Fruit fly (Drosophila melanogaster) whole organism, embryonic: ENCODE measurements around the gene Gdi.

Source experiments
- BEAF-32 ChIP-seq: fragments of 200-800 bp; sonication (Bioruptor generic); optimal IDR thresholded peaks from 3 replicates; lab custom pipeline; 2017; ENCODE audit warnings: missing biosample characterization, missing genetic modification characterization, mild to moderate bottlenecking, moderate library complexity, missing genetic modification reagents
- CG10431 ChIP-seq: fragments of 200-800 bp; sonication (Bioruptor generic); optimal IDR thresholded peaks from 3 replicates; lab custom pipeline; 2018; ENCODE audit warnings: missing biosample characterization, mild to moderate bottlenecking, missing genetic modification characterization
- CG12155 ChIP-seq: fragments of 200-800 bp; sonication (Bioruptor generic); optimal IDR thresholded peaks from 3 replicates; lab custom pipeline; 2016; ENCODE audit warnings: missing biosample characterization, missing genetic modification characterization
- CG13287 ChIP-seq: fragments of 200-800 bp; sonication (Bioruptor generic); IDR thresholded peaks from 2 replicates; pipeline ENCODE4 v1.3.6; 2022; ENCODE audit warnings: missing biosample characterization, missing genetic modification characterization; ENCODE audit not compliant: partially characterized antibody
- CG1603 ChIP-seq: fragments of 200-800 bp; sonication (Bioruptor generic); optimal IDR thresholded peaks from 2 replicates; lab custom pipeline; 2019; ENCODE audit warnings: missing biosample characterization, mild to moderate bottlenecking, missing genetic modification characterization, moderate library complexity
- CG16813 ChIP-seq: fragments of 200-800 bp; sonication (Bioruptor generic); IDR thresholded peaks from 3 replicates; pipeline ENCODE4 v1.3.6; 2022; ENCODE audit warnings: missing biosample characterization, missing genetic modification characterization; ENCODE audit not compliant: partially characterized antibody
- CG17829 ChIP-seq: fragments of 200-800 bp; optimal IDR thresholded peaks from 2 replicates; lab custom pipeline; 2019; ENCODE audit warnings: missing biosample characterization, mild to moderate bottlenecking, missing genetic modification characterization, moderate library complexity
- CG1792 ChIP-seq: fragments of 200-800 bp; sonication (Bioruptor generic); optimal IDR thresholded peaks from 2 replicates; lab custom pipeline; 2016; ENCODE audit warnings: missing biosample characterization, missing genetic modification characterization
- CG2875 ChIP-seq: fragments of 200-800 bp; sonication (Bioruptor generic); optimal IDR thresholded peaks from 2 replicates; lab custom pipeline; 2017; ENCODE audit warnings: missing biosample characterization, mild to moderate bottlenecking, missing genetic modification characterization, missing genetic modification reagents
- CG34224 ChIP-seq: fragments of 200-800 bp; sonication (Bioruptor generic); IDR thresholded peaks from 3 replicates; pipeline ENCODE4 v1.3.6; 2022; ENCODE audit warnings: missing biosample characterization, missing genetic modification characterization; ENCODE audit not compliant: partially characterized antibody
- CG42726 ChIP-seq: fragments of 200-800 bp; sonication (Bioruptor generic); IDR thresholded peaks from 2 replicates; pipeline ENCODE4 v1.3.6; 2022; ENCODE audit warnings: missing biosample characterization, missing genetic modification characterization; ENCODE audit not compliant: partially characterized antibody
- CG5180 ChIP-seq: fragments of 200-800 bp; sonication (Bioruptor generic); optimal IDR thresholded peaks from 3 replicates; lab custom pipeline; 2017; ENCODE audit warnings: missing biosample characterization, missing genetic modification characterization, mild to moderate bottlenecking, moderate library complexity, missing genetic modification reagents
- CG8290 ChIP-seq, 3 experiments: fragments of 200-800 bp; sonication (Bioruptor generic); optimal IDR thresholded peaks; 2 replicates each; lab custom pipeline; 2016 to 2019; ENCODE audit warnings: missing biosample characterization in 3 of 3, missing genetic modification characterization in 3 of 3, mild to moderate bottlenecking in 2 of 3, moderate library complexity in 1 of 3
- CG8359 ChIP-seq: fragments of 200-800 bp; sonication (Bioruptor generic); optimal IDR thresholded peaks from 2 replicates; lab custom pipeline; 2017; ENCODE audit warnings: missing biosample characterization, mild to moderate bottlenecking, missing genetic modification characterization, borderline replicate concordance
- CHES-1-like ChIP-seq: fragments of 200-800 bp; sonication (Bioruptor generic); optimal IDR thresholded peaks from 2 replicates; lab custom pipeline; 2016; ENCODE audit warnings: missing biosample characterization, missing genetic modification characterization
- CTCF ChIP-seq: fragments of 200-800 bp; sonication (Bioruptor generic); optimal IDR thresholded peaks from 2 replicates; lab custom pipeline; 2017; ENCODE audit warnings: missing biosample characterization, mild to moderate bottlenecking, missing genetic modification characterization, moderate library complexity
- Deaf1 ChIP-seq: fragments of 200-800 bp; optimal IDR thresholded peaks from 3 replicates; lab custom pipeline; 2019; ENCODE audit warnings: missing biosample characterization, mild to moderate bottlenecking, missing genetic modification characterization, moderate library complexity
- Dll ChIP-seq: fragments of 200-800 bp; sonication (Bioruptor generic); IDR thresholded peaks from 4 replicates; pipeline ENCODE4 v1.3.6; 2022; ENCODE audit warnings: missing biosample characterization, missing genetic modification characterization; ENCODE audit not compliant: partially characterized antibody
- E2f1 ChIP-seq: fragments of 200-800 bp; sonication (Bioruptor generic); IDR thresholded peaks from 2 replicates; pipeline ENCODE4 v1.3.6; 2022; ENCODE audit warnings: missing biosample characterization, missing genetic modification characterization
- Elba2 ChIP-seq: fragments of 200-800 bp; sonication (Bioruptor generic); optimal IDR thresholded peaks from 3 replicates; lab custom pipeline; 2016; ENCODE audit warnings: missing biosample characterization, missing genetic modification characterization
- HLHmδ ChIP-seq: fragments of 200-800 bp; sonication (Bioruptor generic); optimal IDR thresholded peaks from 2 replicates; lab custom pipeline; 2018; ENCODE audit warnings: missing biosample characterization, mild to moderate bottlenecking, missing genetic modification characterization, moderate library complexity
- Jarid2 ChIP-seq: fragments of 200-800 bp; sonication (Bioruptor generic); optimal IDR thresholded peaks from 3 replicates; lab custom pipeline; 2017; ENCODE audit warnings: mild to moderate bottlenecking, missing biosample characterization, missing genetic modification reagents, missing genetic modification characterization
- Max ChIP-seq: fragments of 200-800 bp; sonication (Bioruptor generic); optimal IDR thresholded peaks from 2 replicates; lab custom pipeline; 2016; ENCODE audit warnings: missing biosample characterization, mild to moderate bottlenecking, missing genetic modification characterization
- Myb ChIP-seq: fragments of 200-800 bp; sonication (Bioruptor generic); optimal IDR thresholded peaks from 2 replicates; lab custom pipeline; 2016; ENCODE audit warnings: missing biosample characterization, missing genetic modification characterization
- Opbp ChIP-seq: fragments of 200-800 bp; sonication (Bioruptor generic); IDR thresholded peaks from 3 replicates; pipeline ENCODE4 v1.3.6; 2022; ENCODE audit warnings: missing biosample characterization, missing genetic modification characterization; ENCODE audit not compliant: partially characterized antibody
- Pdp1 ChIP-seq, 2 experiments: fragments of 200-800 bp; sonication (Bioruptor generic); optimal IDR thresholded peaks; 3 replicates each; lab custom pipeline; 2016; ENCODE audit warnings: missing biosample characterization in 2 of 2, missing genetic modification characterization in 2 of 2, mild to moderate bottlenecking in 1 of 2, moderate library complexity in 1 of 2
- Scr ChIP-seq: fragments of 200-800 bp; sonication (Bioruptor generic); IDR thresholded peaks from 2 replicates; pipeline ENCODE4 v1.3.6; 2022; ENCODE audit warnings: missing biosample characterization, missing genetic modification characterization; ENCODE audit not compliant: partially characterized antibody
- Sry-δ ChIP-seq: fragments of 200-800 bp; sonication (Bioruptor generic); optimal IDR thresholded peaks from 2 replicates; lab custom pipeline; 2016; ENCODE audit warnings: missing biosample characterization, missing genetic modification characterization
- bbx ChIP-seq: fragments of 200-800 bp; sonication (Bioruptor generic); IDR thresholded peaks from 2 replicates; pipeline ENCODE4 v1.3.6; 2022; ENCODE audit warnings: missing biosample characterization, missing genetic modification characterization; ENCODE audit not compliant: partially characterized antibody
- dm ChIP-seq: fragments of 200-800 bp; sonication (Bioruptor generic); optimal IDR thresholded peaks from 3 replicates; lab custom pipeline; 2016; ENCODE audit warnings: missing biosample characterization, missing genetic modification characterization
- hbn ChIP-seq: fragments of 200-800 bp; sonication (Bioruptor generic); IDR thresholded peaks from 2 replicates; pipeline ENCODE4 v1.3.6; 2022; ENCODE audit warnings: missing biosample characterization, missing genetic modification characterization; ENCODE audit not compliant: partially characterized antibody
- hkb ChIP-seq, 2 experiments: fragments of 200-800 bp in 1 of 2; fragments of >200 bp in 1 of 2; sonication (Bioruptor generic) in 1 of 2; IDR thresholded peaks in 1 of 2; optimal IDR thresholded peaks in 1 of 2; 2 replicates each; pipeline versions ENCODE4 v1.3.6 to Lab custom; 2017 to 2022; ENCODE audit warnings: missing biosample characterization in 1 of 2, missing genetic modification characterization in 1 of 2
- kni ChIP-seq: fragments of 200-800 bp; sonication (Bioruptor generic); optimal IDR thresholded peaks from 3 replicates; lab custom pipeline; 2017; ENCODE audit warnings: mild to moderate bottlenecking, missing biosample characterization, missing genetic modification reagents, missing genetic modification characterization
- lilli ChIP-seq: fragments of 200-800 bp; sonication (Bioruptor generic); optimal IDR thresholded peaks from 3 replicates; lab custom pipeline; 2016; ENCODE audit warnings: missing biosample characterization, missing genetic modification characterization
- nerfin-1 ChIP-seq: fragments of 200-800 bp; sonication (Bioruptor generic); optimal IDR thresholded peaks from 3 replicates; lab custom pipeline; 2019; ENCODE audit warnings: missing biosample characterization, mild to moderate bottlenecking, missing genetic modification characterization, moderate library complexity
- onecut ChIP-seq: fragments of 200-800 bp; sonication (Bioruptor generic); IDR thresholded peaks from 2 replicates; pipeline ENCODE4 v1.3.6; 2022; ENCODE audit warnings: missing biosample characterization, missing genetic modification characterization
- org-1 ChIP-seq: fragments of 200-800 bp; sonication (Bioruptor generic); optimal IDR thresholded peaks from 2 replicates; lab custom pipeline; 2017; ENCODE audit warnings: missing biosample characterization, missing genetic modification characterization
- pros ChIP-seq: fragments of 200-800 bp; sonication (Bioruptor generic); optimal IDR thresholded peaks from 3 replicates; lab custom pipeline; 2019; ENCODE audit warnings: missing biosample characterization, mild to moderate bottlenecking, missing genetic modification characterization, moderate library complexity
- sens ChIP-seq: fragments of 200-800 bp; sonication (Bioruptor generic); peaks from one replicate; lab custom pipeline; 2016; ENCODE audit warnings: missing biosample characterization, missing genetic modification characterization
- seq ChIP-seq: fragments of 200-800 bp; sonication (Bioruptor generic); IDR thresholded peaks from 2 replicates; pipeline ENCODE4 v1.3.6; 2022; ENCODE audit warnings: missing biosample characterization, missing genetic modification characterization
- sima ChIP-seq: fragments of 200-800 bp; sonication (Bioruptor generic); optimal IDR thresholded peaks from 2 replicates; lab custom pipeline; 2016; ENCODE audit warnings: missing biosample characterization, missing genetic modification characterization
- slbo ChIP-seq: fragments of 200-800 bp; sonication (Bioruptor generic); IDR thresholded peaks from 2 replicates; pipeline ENCODE4 v1.3.6; 2022; ENCODE audit warnings: missing biosample characterization, missing genetic modification characterization
- stwl ChIP-seq: fragments of 200-800 bp; sonication (Bioruptor generic); optimal IDR thresholded peaks from 3 replicates; lab custom pipeline; 2018; ENCODE audit warnings: missing biosample characterization, mild to moderate bottlenecking, missing genetic modification characterization, moderate library complexity
- twi ChIP-seq: fragments of 200-800 bp; optimal IDR thresholded peaks from 2 replicates; lab custom pipeline; 2019; ENCODE audit warnings: missing biosample characterization, mild to moderate bottlenecking, missing genetic modification characterization, moderate library complexity
- vnd ChIP-seq: fragments of 200-800 bp; sonication (Bioruptor generic); IDR thresholded peaks from 3 replicates; pipeline ENCODE4 v1.3.6; 2022; ENCODE audit warnings: missing biosample characterization, missing genetic modification characterization; ENCODE audit not compliant: partially characterized antibody

Gene Gdi

dm6 chr2L:9460092-9460473 lies 34.6 kb downstream of the Gdi start (continued):
- TF ChIP-seq org-1 (GFP tag; lab: Kevin White, UChicago) (no peak), Dll (GFP tag; lab: Robert Waterston, UW) (peak; percentile 64; the same call in 3 of the 4 replicates), sens (GFP tag; lab: Kevin White, UChicago) (peak; percentile 71), bbx (peak; percentile 57), onecut (peak; percentile 82), sima (GFP tag; lab: Kevin White, UChicago) (no peak), Scr (peak; percentile 19; the same call in 1 of the 2 replicates), stwl (tag; lab: Kevin White, UChicago) (peak; percentile 64), Opbp (GFP tag; lab: Robert Waterston, UW) (peak; percentile 43; the same call in 1 of the 3 replicates), seq (GFP tag; lab: Robert Waterston, UW) (peak; percentile 56), CG34224 (GFP tag; lab: Robert Waterston, UW) (0 out of 3 replicates have a peak, but pooled peaks have one; percentile 27), CG42726 (GFP tag; lab: Robert Waterston, UW) (peak; percentile 67), Pdp1 (GFP tag; optimal IDR thresholded peaks at IDR 0.05; lab: Kevin White, UChicago) (peak in 1 of 2 experiments; percentile 84), CG16813 (GFP tag; lab: Robert Waterston, UW) (0 out of 3 replicates have a peak, but pooled peaks have one; percentile 27), CG13287 (GFP tag; lab: Robert Waterston, UW) (peak; percentile 30; the same call in 1 of the 2 replicates), lilli (GFP tag; lab: Kevin White, UChicago) (no peak), nerfin-1 (tag; lab: Kevin White, UChicago) (peak; percentile 38), Sry-δ (GFP tag; lab: Kevin White, UChicago) (peak; percentile 37), CG8359 (GFP tag; lab: Kevin White, UChicago) (no peak), CG10431 (GFP tag; lab: Kevin White, UChicago) (no peak), Myb (GFP tag; lab: Kevin White, UChicago) (peak; percentile 83), vnd (peak; percentile 34; the same call in 1 of the 3 replicates), hbn (GFP tag; lab: Robert Waterston, UW) (peak; percentile 53; the same call in 1 of the 2 replicates), slbo (GFP tag; lab: Robert Waterston, UW) (0 out of 2 replicates have a peak, but pooled peaks have one; percentile 20), CG17829 (peak; percentile 6), CG8290 (GFP tag; optimal IDR thresholded peaks at IDR 0.05; lab: Kevin White, UChicago) (peak; percentile 61), CG8290 (tag; optimal IDR thresholded peaks at IDR 0.05; lab: Kevin White, UChicago) (no peak), CG12155 (peak; percentile 92), E2f1 (GFP tag; lab: Robert Waterston, UW) (no peak), CHES-1-like (no peak), CTCF (GFP tag; lab: Kevin White, UChicago) (peak; percentile 20), kni (peak; percentile 81), BEAF-32 (peak; percentile 57), Jarid2 (GFP tag; lab: Kevin White, UChicago) (no peak), twi (tag; lab: Kevin White, UChicago) (peak; percentile 4), Max (GFP tag; lab: Kevin White, UChicago) (no peak), pros (peak; percentile 76), Deaf1 (tag; lab: Kevin White, UChicago) (peak; percentile 73), CG1792 (no peak), Elba2 (no peak), CG1603 (tag; lab: Kevin White, UChicago) (peak; percentile 31), CG5180 (GFP tag; lab: Kevin White, UChicago) (no peak), hkb (optimal IDR thresholded peaks at IDR 0.05; lab: Kevin White, UChicago) (no peak), hkb (GFP tag; IDR thresholded peaks at IDR 0.05; lab: Robert Waterston, UW) (peak; percentile 25; the same call in 1 of the 2 replicates), HLHmδ (peak; percentile 28), CG2875 (GFP tag; lab: Kevin White, UChicago) (no peak), dm (peak; percentile 17)
